Worm (Caenorhabditis elegans) whole organism, early embryonic: ENCODE results near the gene pzf-1.

Experiments used
- B0310.2 ChIP-seq: sonication (generic microtip); optimal IDR thresholded peaks from 2 replicates; lab custom pipeline; 2016; ENCODE audit warnings: mild to moderate bottlenecking, missing genetic modification characterization, missing compliant biosample characterization
- F13C5.2 ChIP-seq: sonication (generic microtip); optimal IDR thresholded peaks from 2 replicates; lab custom pipeline; 2017; ENCODE audit warnings: mild to moderate bottlenecking, missing genetic modification characterization, inconsistent platforms, missing compliant biosample characterization
- aly-1 ChIP-seq: sonication (generic microtip); optimal IDR thresholded peaks from 2 replicates; lab custom pipeline; 2016; ENCODE audit warnings: missing genetic modification characterization, missing compliant biosample characterization
- ama-1 ChIP-seq: fragments of 150-350 bp; optimal IDR thresholded peaks from 2 replicates; lab custom pipeline; 2014
- ceh-13 ChIP-seq: fragments of 200-800 bp; sonication (Bioruptor generic); optimal IDR thresholded peaks from 2 replicates; lab custom pipeline; 2018; ENCODE audit warnings: mild to moderate bottlenecking, missing genetic modification characterization, missing compliant biosample characterization
- ceh-36 ChIP-seq: sonication (generic microtip); optimal IDR thresholded peaks from 2 replicates; lab custom pipeline; 2016; ENCODE audit warnings: missing genetic modification characterization, inconsistent platforms, missing compliant biosample characterization
- ets-7 ChIP-seq: sonication (generic microtip); optimal IDR thresholded peaks from 2 replicates; lab custom pipeline; 2016; ENCODE audit warnings: missing genotype, missing genetic modification characterization, missing compliant biosample characterization
- flt-1 ChIP-seq: fragments of 200-800 bp; sonication (Bioruptor generic); IDR thresholded peaks from 2 replicates; pipeline ENCODE4 v1.3.6; 2022; ENCODE audit warnings: missing genetic modification characterization, missing compliant biosample characterization
- hmbx-1 ChIP-seq: sonication (generic microtip); optimal IDR thresholded peaks from 2 replicates; lab custom pipeline; 2016; ENCODE audit warnings: mild to moderate bottlenecking, missing genetic modification characterization, missing compliant biosample characterization
- hmg-4 ChIP-seq: fragments of 200-800 bp; sonication (Bioruptor generic); optimal IDR thresholded peaks from 2 replicates; lab custom pipeline; 2018; ENCODE audit warnings: mild to moderate bottlenecking, missing genetic modification characterization, missing compliant biosample characterization
- hnd-1 ChIP-seq: sonication (generic microtip); optimal IDR thresholded peaks from 2 replicates; lab custom pipeline; 2016; ENCODE audit warnings: missing genetic modification characterization, missing compliant biosample characterization
- pes-1 ChIP-seq: fragments of 200-800 bp; sonication (Bioruptor generic); IDR thresholded peaks from 2 replicates; pipeline ENCODE4 v1.3.6; 2022; ENCODE audit warnings: missing genetic modification reagents, missing genetic modification characterization, missing compliant biosample characterization
- scrt-1 ChIP-seq: fragments of 200-800 bp; sonication (Bioruptor generic); IDR thresholded peaks from 2 replicates; pipeline ENCODE4 v1.3.6; 2022; ENCODE audit warnings: missing genetic modification characterization, missing compliant biosample characterization
- sea-1 ChIP-seq: fragments of 200-800 bp; sonication (Bioruptor generic); conservative IDR thresholded peaks from 2 replicates; pipeline ENCODE4 v1.3.6; 2022; ENCODE audit warnings: missing genetic modification characterization, missing compliant biosample characterization
- tbx-11 ChIP-seq: fragments of 200-800 bp; sonication (Bioruptor generic); IDR thresholded peaks from 2 replicates; pipeline ENCODE4 v1.3.6; 2022; ENCODE audit warnings: missing genetic modification characterization, missing compliant biosample characterization
- tbx-37 ChIP-seq: fragments of 200-800 bp; sonication (Bioruptor generic); conservative IDR thresholded peaks from 2 replicates; pipeline ENCODE4 v1.3.6; 2022; ENCODE audit warnings: missing genetic modification reagents, missing genetic modification characterization, missing compliant biosample characterization
- tra-4 ChIP-seq: sonication (generic microtip); optimal IDR thresholded peaks from 2 replicates; lab custom pipeline; 2017; ENCODE audit warnings: missing genetic modification characterization, missing compliant biosample characterization

pzf-1 gene

ce11 chrV:15920273-15920672 lies 8.0 kb downstream of the pzf-1 start, which contains the start of gene F35E8.10:
Gene F35E8.10, minus strand, starts transcription at chrV:15920373.
- no peak for TF ChIP-seq ceh-13
- TF ChIP-seq sea-1 (GFP tag; lab: Robert Waterston, UW) = no peak
- no peak for TF ChIP-seq hnd-1 (tag; lab: Kevin White, UChicago)
- TF ChIP-seq hmbx-1 (tag; lab: Kevin White, UChicago) = no peak

ce11 chrV:15917458-15917857 lies 10.8 kb downstream of the pzf-1 start, which contains the start of gene F35E8.9:
Gene F35E8.9, minus strand, starts transcription at chrV:15917558.
- no peak for TF ChIP-seq flt-1 (GFP tag; lab: Robert Waterston, UW)

ce11 chrV:15915919-15916318 lies 12.3 kb downstream of the pzf-1 start, which contains the start of gene gst-38:
Gene gst-38, minus strand, starts transcription at chrV:15916070.
- TF ChIP-seq pes-1 (GFP tag; lab: Robert Waterston, UW) = no peak
- TF ChIP-seq scrt-1 (GFP tag; lab: Robert Waterston, UW) = no peak
- no peak for TF ChIP-seq aly-1 (tag; lab: Kevin White, UChicago)
- TF ChIP-seq F13C5.2 (tag; lab: Kevin White, UChicago) = no peak
- TF ChIP-seq ceh-13 = no peak
- no peak for TF ChIP-seq tbx-37
- no peak for TF ChIP-seq tbx-11
- TF ChIP-seq ceh-36 (tag; lab: Kevin White, UChicago) = no peak
- TF ChIP-seq hmbx-1 (tag; lab: Kevin White, UChicago) = no peak
- TF ChIP-seq hnd-1 (tag; lab: Kevin White, UChicago) = no peak
- TF ChIP-seq tra-4 (tag; lab: Kevin White, UChicago) = no peak
- TF ChIP-seq ama-1 (lab: Kevin White, UChicago) = no peak
- no peak for TF ChIP-seq flt-1 (GFP tag; lab: Robert Waterston, UW)
- TF ChIP-seq sea-1 (GFP tag; lab: Robert Waterston, UW) = no peak
- TF ChIP-seq ets-7 (tag; lab: Kevin White, UChicago) = no peak

ce11 chrV:15915307-15915706 lies 12.9 kb downstream of the pzf-1 start:
- TF ChIP-seq ets-7 (tag; lab: Kevin White, UChicago) (no peak), pes-1 (GFP tag; lab: Robert Waterston, UW) (no peak), aly-1 (tag; lab: Kevin White, UChicago) (no peak), ama-1 (lab: Kevin White, UChicago) (no peak), hnd-1 (tag; lab: Kevin White, UChicago) (no peak), tbx-37 (no peak), tra-4 (tag; lab: Kevin White, UChicago) (no peak), hmbx-1 (tag; lab: Kevin White, UChicago) (no peak), B0310.2 (tag; lab: Kevin White, UChicago) (no peak), sea-1 (GFP tag; lab: Robert Waterston, UW) (no peak), ceh-13 (no peak), hmg-4 (no peak), flt-1 (GFP tag; lab: Robert Waterston, UW) (no peak)

- TF ChIP-seq aly-1 (tag; lab: Kevin White, UChicago) = no peak
- no peak for TF ChIP-seq F13C5.2 (tag; lab: Kevin White, UChicago)
- TF ChIP-seq sea-1 (GFP tag; lab: Robert Waterston, UW) = no peak
- TF ChIP-seq ceh-36 (tag; lab: Kevin White, UChicago) = no peak
- TF ChIP-seq flt-1 (GFP tag; lab: Robert Waterston, UW) = no peak
- TF ChIP-seq tra-4 (tag; lab: Kevin White, UChicago) = no peak
- no peak for TF ChIP-seq tbx-37
- TF ChIP-seq scrt-1 (GFP tag; lab: Robert Waterston, UW) = no peak
Observed at ce11 chrV:15914774-15915173, 13.5 kb downstream of the pzf-1 start.

ce11 chrV:15913714-15914113 lies 14.5 kb downstream of the pzf-1 start, which contains the start of gene F35E8.7:
Gene F35E8.7, plus strand, starts transcription at chrV:15914014.
- TF ChIP-seq F13C5.2 (tag; lab: Kevin White, UChicago) (no peak), ceh-13 (no peak), tbx-37 (no peak), hmg-4 (no peak), scrt-1 (GFP tag; lab: Robert Waterston, UW) (no peak), ceh-36 (tag; lab: Kevin White, UChicago) (no peak), hnd-1 (tag; lab: Kevin White, UChicago) (no peak)

- TF ChIP-seq hmbx-1 (tag; lab: Kevin White, UChicago) (no peak), ets-7 (tag; lab: Kevin White, UChicago) (no peak), hnd-1 (tag; lab: Kevin White, UChicago) (no peak), B0310.2 (tag; lab: Kevin White, UChicago) (no peak), tbx-11 (no peak), tbx-37 (no peak), ama-1 (lab: Kevin White, UChicago) (no peak), aly-1 (tag; lab: Kevin White, UChicago) (no peak), F13C5.2 (tag; lab: Kevin White, UChicago) (no peak), flt-1 (GFP tag; lab: Robert Waterston, UW) (no peak), pes-1 (GFP tag; lab: Robert Waterston, UW) (no peak), tra-4 (tag; lab: Kevin White, UChicago) (no peak), sea-1 (GFP tag; lab: Robert Waterston, UW) (no peak), ceh-13 (no peak), hmg-4 (no peak), scrt-1 (GFP tag; lab: Robert Waterston, UW) (no peak), ceh-36 (tag; lab: Kevin White, UChicago) (no peak)
Observed at ce11 chrV:15912677-15913076, 15.5 kb downstream of the pzf-1 start.

- TF ChIP-seq hnd-1 (tag; lab: Kevin White, UChicago) (no peak), B0310.2 (tag; lab: Kevin White, UChicago) (no peak), ceh-36 (tag; lab: Kevin White, UChicago) (no peak), sea-1 (GFP tag; lab: Robert Waterston, UW) (no peak), hmg-4 (no peak), tra-4 (tag; lab: Kevin White, UChicago) (no peak)
Observed at ce11 chrV:15911848-15912247, 16.4 kb downstream of the pzf-1 start, which contains the start of gene F35E8.6. Gene F35E8.6, plus strand, starts transcription at chrV:15912148.
